Worm (Caenorhabditis elegans): ENCODE measurements around the gene grl-13.

DNA sequence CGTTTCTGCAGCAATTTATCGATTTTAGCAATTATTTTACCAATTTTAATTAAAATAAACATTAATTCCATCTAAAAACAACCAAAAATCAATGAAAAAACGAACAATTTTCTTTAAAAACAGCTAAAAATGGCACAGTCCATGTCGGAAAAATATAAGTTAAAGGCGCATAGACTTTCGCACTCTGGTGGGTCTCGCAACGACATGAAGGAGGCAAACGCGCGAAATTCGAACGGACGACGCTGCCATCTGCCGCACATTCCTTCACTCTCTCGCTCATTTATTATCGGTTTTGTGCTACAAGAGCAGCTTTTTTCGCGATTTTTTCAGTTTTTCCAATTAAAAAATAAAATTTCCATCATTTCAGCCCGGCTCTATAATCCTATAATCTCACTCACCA, 17.6 kb downstream of the grl-13 start, which contains the start of gene mcm-7:
- TF ChIP-seq pha-4 (tag; optimal IDR thresholded peaks at IDR 0.05) (peak; percentile 78), ztf-11 (tag; optimal IDR thresholded peaks at IDR 0.05) (no peak), unc-62 (GFP tag; optimal IDR thresholded peaks at IDR 0.05) (no peak), mep-1 (tag; optimal IDR thresholded peaks at IDR 0.05) (peak; percentile 40), cnd-1 (tag; optimal IDR thresholded peaks at IDR 0.05) (peak; percentile 50), blmp-1 (tag; optimal IDR thresholded peaks at IDR 0.05) (no peak), nhr-12 (tag; optimal IDR thresholded peaks at IDR 0.05) (no peak)

Data from whole organism, mixed stage, embryonic.